Worm (Caenorhabditis elegans) whole organism, mixed stage, embryonic: Measurements from ENCODE around the gene F08H9.4.

Experiments used
- blmp-1 ChIP-seq: fragments of 150-350 bp; optimal IDR thresholded peaks from 2 replicates; lab custom pipeline; 2014; ENCODE audit warnings: missing biosample characterization, missing genetic modification characterization
- elt-1 ChIP-seq: sonication (generic microtip); optimal IDR thresholded peaks from 2 replicates; lab custom pipeline; 2017; ENCODE audit warnings: missing genetic modification characterization, mild to moderate bottlenecking, missing compliant biosample characterization, antibody characterized with exemption, moderate library complexity, borderline replicate concordance; ENCODE audit not compliant: insufficient read depth
- mep-1 ChIP-seq: fragments of 150-350 bp; optimal IDR thresholded peaks from 2 replicates; lab custom pipeline; 2017; ENCODE audit warnings: missing biosample characterization, missing genetic modification reagents, missing genetic modification characterization, inconsistent platforms
- nhr-237 ChIP-seq: fragments of 150-350 bp; optimal IDR thresholded peaks from 2 replicates; lab custom pipeline; 2014; ENCODE audit warnings: missing biosample characterization, missing genetic modification characterization
- nhr-28 ChIP-seq: fragments of 150-350 bp; optimal IDR thresholded peaks from 2 replicates; lab custom pipeline; 2014; ENCODE audit warnings: missing biosample characterization, missing genetic modification characterization
- snpc-4 ChIP-seq: fragments of 150-350 bp; optimal IDR thresholded peaks from 2 replicates; lab custom pipeline; 2014; ENCODE audit warnings: missing biosample characterization, missing genetic modification characterization
- sptf-1 ChIP-seq: sonication (generic microtip); optimal IDR thresholded peaks from 2 replicates; lab custom pipeline; 2017; ENCODE audit warnings: mild to moderate bottlenecking, missing genetic modification characterization, moderate library complexity, missing compliant biosample characterization
- unc-120 ChIP-seq: sonication (generic microtip); optimal IDR thresholded peaks from 2 replicates; lab custom pipeline; 2017; ENCODE audit warnings: missing genetic modification characterization, missing compliant biosample characterization; ENCODE audit not compliant: poor library complexity, severe bottlenecking
- unc-39 ChIP-seq: fragments of 150-350 bp; optimal IDR thresholded peaks from 2 replicates; lab custom pipeline; 2014; ENCODE audit warnings: missing biosample characterization, missing genetic modification characterization
- unc-62 ChIP-seq: fragments of 150-350 bp; optimal IDR thresholded peaks from 2 replicates; lab custom pipeline; 2014; ENCODE audit warnings: missing biosample characterization, missing genetic modification reagents, missing genetic modification characterization
- ztf-11 ChIP-seq: fragments of 150-350 bp; optimal IDR thresholded peaks from 2 replicates; lab custom pipeline; 2014; ENCODE audit warnings: missing biosample characterization, missing genetic modification characterization

DNA sequence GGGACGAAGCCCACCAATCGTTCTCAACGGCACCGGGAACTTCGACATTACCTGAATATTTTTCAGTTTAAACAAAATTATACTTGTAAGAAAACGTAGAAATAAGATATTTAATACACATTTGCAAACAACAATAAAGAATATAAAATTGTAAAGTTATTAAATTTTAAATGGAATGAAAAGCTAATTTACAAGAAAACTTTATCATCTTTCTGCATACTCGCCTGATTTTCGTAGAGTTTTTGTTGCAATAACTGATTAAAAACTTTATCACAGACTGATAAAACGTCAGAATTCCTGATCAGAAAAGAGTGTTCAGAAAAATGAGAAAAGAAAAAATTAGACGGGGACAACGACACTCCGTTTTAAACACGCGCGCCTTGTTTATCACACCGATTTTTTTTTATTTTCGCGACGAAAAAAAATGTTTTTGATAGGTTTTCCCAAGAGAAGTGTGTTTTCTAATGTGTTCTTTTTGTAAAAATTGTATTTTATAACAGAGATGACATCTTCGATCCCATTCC lies 16.9 kb downstream of the F08H9.4 start, which contains the start of the genes dlat-1 and fntb-1:
- TF ChIP-seq sptf-1 (tag; lab: Kevin White, UChicago) (no peak), blmp-1 (tag; lab: Kevin White, UChicago) (no peak), elt-1 (tag; lab: Kevin White, UChicago) (no peak), nhr-28 (tag; lab: Kevin White, UChicago) (no peak), mep-1 (tag; lab: Kevin White, UChicago) (no peak), nhr-237 (no peak), snpc-4 (no peak), unc-39 (no peak), unc-62 (no peak), ztf-11 (no peak), unc-120 (tag; lab: Kevin White, UChicago) (no peak)
